Worm (Caenorhabditis elegans): ENCODE data around the gene his-48.

- TF ChIP-seq tra-4 (tag; optimal IDR thresholded peaks at IDR 0.05) (no peak), flt-1 (GFP tag; IDR thresholded peaks at IDR 0.05) (no peak), tbx-37 (GFP tag; conservative IDR thresholded peaks at IDR 0.05) (no peak), hmbx-1 (tag; optimal IDR thresholded peaks at IDR 0.05) (no peak), ama-1 (optimal IDR thresholded peaks at IDR 0.05) (no peak), aly-1 (tag; optimal IDR thresholded peaks at IDR 0.05) (no peak), hmg-4 (GFP tag; optimal IDR thresholded peaks at IDR 0.05) (no peak), ets-7 (tag; optimal IDR thresholded peaks at IDR 0.05) (no peak), ceh-13 (GFP tag; optimal IDR thresholded peaks at IDR 0.05) (no peak), pes-1 (GFP tag; IDR thresholded peaks at IDR 0.05) (no peak), tbx-11 (GFP tag; IDR thresholded peaks at IDR 0.05) (no peak)
Measured at ce11 chrIV:11372366-11372997, 47.9 kb downstream of the his-48 start, which contains the start of gene cbd-1.
